Worm (Caenorhabditis elegans): Measurements from ENCODE around the gene K06H7.2.

DNA sequence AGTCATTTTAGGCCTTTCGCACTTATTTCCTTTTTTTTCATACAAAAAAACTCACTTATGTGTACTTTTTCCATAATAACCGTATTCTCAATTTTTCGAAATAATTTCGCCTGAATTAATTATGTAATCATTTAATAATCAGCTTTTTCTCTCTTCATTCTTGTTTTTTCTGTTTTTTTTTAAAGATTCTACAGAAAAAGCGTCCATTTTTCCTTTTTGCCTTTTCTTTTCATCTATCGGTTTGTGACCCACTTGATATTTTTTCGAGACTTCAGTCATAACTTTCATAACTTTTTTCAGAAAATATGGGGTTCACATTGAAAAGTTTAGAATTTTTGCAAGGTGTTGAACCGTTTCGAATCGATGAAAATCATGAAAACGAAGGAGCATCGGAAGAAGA is 5.1 kb upstream of the K06H7.2 start, which contains the start of gene vms-1:
- TF ChIP-seq lin-13 (GFP tag; optimal IDR thresholded peaks at IDR 0.05) (no peak), aly-2 (tag; optimal IDR thresholded peaks at IDR 0.05) (no peak), ama-1 (optimal IDR thresholded peaks at IDR 0.05) (no peak), unc-62 (GFP tag; optimal IDR thresholded peaks at IDR 0.05) (no peak)
